Worm (Caenorhabditis elegans): ENCODE measurements around the gene Y17G7B.21.

- TF ChIP-seq nfya-2 (GFP tag; IDR thresholded peaks at IDR 0.05) (no peak), pha-4 (tag; optimal IDR thresholded peaks at IDR 0.05) (no peak)
These were observed 41.1 kb downstream of the Y17G7B.21 start for ce11 chrII:11936393-11936792.

All from whole organism, young adult.